Worm (Caenorhabditis elegans) whole organism, young adult: ENCODE measurements around the gene sru-25.

Source experiments
- B0336.3 ChIP-seq: fragments of 200-800 bp; sonication (Bioruptor generic); IDR thresholded peaks from 2 replicates; pipeline ENCODE4 v1.3.6; 2022; ENCODE audit warnings: missing genetic modification characterization, missing compliant biosample characterization
- C17E4.6 ChIP-seq: fragments of 200-800 bp; sonication (Bioruptor generic); IDR thresholded peaks from 2 replicates; pipeline ENCODE4 v1.3.6; 2022; ENCODE audit warnings: missing genetic modification reagents, missing genetic modification characterization, missing compliant biosample characterization
- F22D6.2 ChIP-seq: sonication (generic microtip); optimal IDR thresholded peaks from 2 replicates; lab custom pipeline; 2016; ENCODE audit warnings: mild to moderate bottlenecking, missing genetic modification characterization, missing compliant biosample characterization
- K12H6.12 ChIP-seq: fragments of 200-800 bp; sonication (Bioruptor generic); optimal IDR thresholded peaks from 2 replicates; lab custom pipeline; 2018; ENCODE audit warnings: mild to moderate bottlenecking, missing genetic modification characterization, missing compliant biosample characterization
- ama-1 ChIP-seq, 3 experiments: fragments of 150-350 bp in 1 of 3; sonication (generic microtip) in 2 of 3; optimal IDR thresholded peaks; 2 replicates each; lab custom pipeline; 2014 to 2018; ENCODE audit warnings: missing biosample characterization in 2 of 3, missing genetic modification characterization in 2 of 3, missing genetic modification reagents in 2 of 3
- athp-1 ChIP-seq: sonication (generic microtip); optimal IDR thresholded peaks from 2 replicates; lab custom pipeline; 2017; ENCODE audit warnings: mild to moderate bottlenecking, missing genetic modification characterization, missing compliant biosample characterization
- attf-3 ChIP-seq: fragments of 200-800 bp; sonication (Bioruptor generic); conservative IDR thresholded peaks from 2 replicates; pipeline ENCODE4 v1.3.6; 2022; ENCODE audit warnings: missing genetic modification reagents, missing genetic modification characterization, missing compliant biosample characterization
- hmg-20 ChIP-seq: fragments of 200-800 bp; sonication (Bioruptor generic); IDR thresholded peaks from 2 replicates; pipeline ENCODE4 v1.3.6; 2022; ENCODE audit warnings: missing genetic modification reagents, missing genetic modification characterization, missing compliant biosample characterization
- lsl-1 ChIP-seq: fragments of 200-800 bp; sonication (Bioruptor generic); optimal IDR thresholded peaks from 2 replicates; lab custom pipeline; 2018; ENCODE audit warnings: mild to moderate bottlenecking, missing genetic modification characterization, moderate library complexity, missing compliant biosample characterization
- madf-8 ChIP-seq: fragments of 200-800 bp; sonication (Bioruptor generic); conservative IDR thresholded peaks from 2 replicates; pipeline ENCODE4 v1.3.6; 2022; ENCODE audit warnings: missing genetic modification reagents, missing genetic modification characterization, missing compliant biosample characterization
- nfya-2 ChIP-seq: fragments of 200-800 bp; sonication (Bioruptor generic); IDR thresholded peaks from 2 replicates; pipeline ENCODE4 v1.3.6; 2022; ENCODE audit warnings: missing genetic modification reagents, missing genetic modification characterization, missing compliant biosample characterization
- snpc-3.4 ChIP-seq: sonication (generic microtip); optimal IDR thresholded peaks from 2 replicates; lab custom pipeline; 2017; ENCODE audit warnings: missing genetic modification characterization, mild to moderate bottlenecking, missing compliant biosample characterization, antibody characterized with exemption, moderate library complexity, missing genotype, missing genetic modification reagents
- tlf-1 ChIP-seq: fragments of 200-800 bp; sonication (Bioruptor generic); optimal IDR thresholded peaks from 2 replicates; lab custom pipeline; 2018; ENCODE audit warnings: mild to moderate bottlenecking, missing genetic modification characterization, missing compliant biosample characterization
- unc-130 ChIP-seq: sonication (generic microtip); optimal IDR thresholded peaks from 2 replicates; lab custom pipeline; 2016; ENCODE audit warnings: missing genetic modification reagents, missing genetic modification characterization, missing compliant biosample characterization

DNA sequence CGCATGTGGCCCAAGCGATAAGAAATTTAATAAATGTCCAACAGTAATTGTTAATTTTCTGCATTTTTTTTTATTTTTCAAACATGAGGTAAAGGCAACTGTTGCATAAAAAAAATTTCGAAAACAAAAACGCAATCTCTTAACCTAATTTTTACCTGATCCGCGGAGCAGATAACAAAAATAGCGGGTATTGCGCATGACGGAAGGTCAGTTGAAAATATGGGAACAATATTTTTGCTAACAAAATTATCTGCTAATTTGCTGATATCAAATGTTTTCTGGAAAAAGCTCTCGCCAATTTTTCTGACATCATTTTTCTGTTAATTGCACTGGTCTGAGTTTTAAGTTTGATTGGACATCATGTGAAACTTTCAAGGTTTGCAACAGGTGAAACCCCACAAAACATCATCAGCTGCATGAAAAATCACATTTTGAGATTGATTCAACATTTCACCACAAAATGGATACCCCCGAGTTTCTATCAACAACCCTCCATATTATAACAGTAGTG, 9.7 kb downstream of the sru-25 start, which contains the start of the genes F31F4.11 and srh-266:
- TF ChIP-seq hmg-20 (GFP tag; lab: Robert Waterston, UW) (no peak), ama-1 (optimal IDR thresholded peaks at IDR 0.05; lab: Kevin White, UChicago) (no peak), ama-1 (GFP tag; optimal IDR thresholded peaks at IDR 0.05; lab: Kevin White, UChicago) (no peak), snpc-3.4 (tag; lab: Kevin White, UChicago) (no peak), madf-8 (GFP tag; lab: Robert Waterston, UW) (no peak), athp-1 (tag; lab: Kevin White, UChicago) (no peak), K12H6.12 (no peak), F22D6.2 (tag; lab: Kevin White, UChicago) (no peak), nfya-2 (GFP tag; lab: Robert Waterston, UW) (no peak), C17E4.6 (GFP tag; lab: Robert Waterston, UW) (no peak), unc-130 (GFP tag; lab: Kevin White, UChicago) (no peak), tlf-1 (GFP tag; lab: Kevin White, UChicago) (no peak), lsl-1 (GFP tag; lab: Kevin White, UChicago) (no peak), B0336.3 (GFP tag; lab: Robert Waterston, UW) (no peak), attf-3 (GFP tag; lab: Robert Waterston, UW) (no peak)
